1 fruit fly cellular context compared by ENCODE assay signal in the genomic region with DNA sequence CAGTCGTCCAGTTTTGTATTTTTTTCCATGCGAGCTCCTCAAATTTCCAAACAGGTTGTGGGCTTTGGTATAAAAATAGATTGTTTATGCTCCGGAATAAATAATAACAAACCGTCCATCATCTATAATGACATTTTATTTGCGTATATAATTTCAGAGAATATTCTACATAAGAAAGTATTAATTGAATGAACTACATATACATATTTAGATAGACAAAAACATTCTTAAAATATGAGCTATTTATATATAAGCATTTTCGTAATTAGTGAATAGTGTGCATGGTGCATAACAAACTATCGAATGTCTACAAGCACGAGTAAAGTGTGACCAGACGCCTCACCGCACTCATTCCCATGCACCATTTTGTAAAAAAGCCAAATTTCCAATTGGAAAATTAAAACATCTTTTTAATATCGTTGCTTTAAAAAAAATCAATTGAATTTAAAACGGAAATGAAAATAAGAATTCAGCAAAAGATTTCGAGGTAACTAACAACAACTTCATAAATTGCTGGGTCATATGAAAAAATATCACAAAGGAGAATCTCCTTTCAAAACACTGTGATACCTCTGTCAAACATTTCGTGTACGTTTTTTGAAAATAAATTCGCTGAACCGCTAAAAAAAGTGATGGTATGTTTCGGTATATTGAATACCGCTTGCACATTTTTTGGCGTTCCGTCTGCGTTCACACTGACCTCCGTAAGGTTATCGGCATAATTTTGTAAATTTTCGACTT.
TF ChIP-seq lines count a peak whose summit lies in the region.

muc (plus strand) TSS at position 541 of the 741 bp plus-strand sequence.

TF ChIP-seq in whole organism, embryonic, 481 proteins besides CTCF, POLR2A, EP300 and RAD21 (continued from another document):
- TF ChIP-seq kah (GFP tag; optimal IDR thresholded peaks at IDR 0.05; lab: Kevin White, UChicago) (peak; percentile 80), Dek (tag; optimal IDR thresholded peaks at IDR 0.05; lab: Kevin White, UChicago) (peak; percentile 54), CoRest (tag; optimal IDR thresholded peaks at IDR 0.05; lab: Kevin White, UChicago) (peak; percentile 66), br (optimal IDR thresholded peaks at IDR 0.05; lab: Kevin White, UChicago) (no peak), pros (GFP tag; optimal IDR thresholded peaks at IDR 0.05; lab: Kevin White, UChicago) (no peak), CG30403 (GFP tag; optimal IDR thresholded peaks at IDR 0.05; lab: Kevin White, UChicago) (peak; percentile 70), B-H1 (GFP tag; IDR thresholded peaks at IDR 0.05; lab: Robert Waterston, UW) (no peak), CG12299 (tag; optimal IDR thresholded peaks at IDR 0.05; lab: Kevin White, UChicago) (no peak), CG11085 (GFP tag; IDR thresholded peaks at IDR 0.05; lab: Robert Waterston, UW) (0 out of 2 replicates have a peak, but pooled peaks have one; percentile 12), nerfin-1 (tag; optimal IDR thresholded peaks at IDR 0.05; lab: Kevin White, UChicago) (peak; percentile 40), mld (GFP tag; IDR thresholded peaks at IDR 0.05; lab: Robert Waterston, UW; ENCODE audit: partially characterized antibody) (peak; percentile 44; the same call in 1 of the 3 replicates), CG10462 (GFP tag; optimal IDR thresholded peaks at IDR 0.05; lab: Kevin White, UChicago) (no peak), sima (GFP tag; optimal IDR thresholded peaks at IDR 0.05; lab: Kevin White, UChicago) (no peak), trem (tag; optimal IDR thresholded peaks at IDR 0.05; lab: Kevin White, UChicago) (peak; percentile 49), Opbp (GFP tag; IDR thresholded peaks at IDR 0.05; lab: Robert Waterston, UW; ENCODE audit: partially characterized antibody) (peak; percentile 58; the same call in 1 of the 3 replicates), pita (GFP tag; optimal IDR thresholded peaks at IDR 0.05; lab: Kevin White, UChicago) (no peak), Antp (GFP tag; optimal IDR thresholded peaks at IDR 0.05; lab: Kevin White, UChicago) (peak; percentile 46), CG12236 (GFP tag; optimal IDR thresholded peaks at IDR 0.05; lab: Kevin White, UChicago) (no peak), NC2α (GFP tag; optimal IDR thresholded peaks at IDR 0.05; lab: Kevin White, UChicago) (no peak), CG1832 (GFP tag; optimal IDR thresholded peaks at IDR 0.05; lab: Kevin White, UChicago) (no peak), CG10267 (tag; optimal IDR thresholded peaks at IDR 0.05; lab: Kevin White, UChicago) (peak; percentile 39), Dbx (GFP tag; IDR thresholded peaks at IDR 0.05; lab: Robert Waterston, UW) (no peak), Meics (GFP tag; optimal IDR thresholded peaks at IDR 0.05; lab: Kevin White, UChicago) (no peak), Dip3 (GFP tag; optimal IDR thresholded peaks at IDR 0.05; lab: Kevin White, UChicago) (no peak), hb (GFP tag; IDR thresholded peaks at IDR 0.05; lab: Robert Waterston, UW; ENCODE audit: partially characterized antibody) (peak; percentile 22; the same call in 1 of the 3 replicates), CG10565 (GFP tag; optimal IDR thresholded peaks at IDR 0.05; lab: Kevin White, UChicago) (no peak), caup (GFP tag; optimal IDR thresholded peaks at IDR 0.05; lab: Kevin White, UChicago; ENCODE audit: severe bottlenecking) (no peak), CG15514 (GFP tag; optimal IDR thresholded peaks at IDR 0.05; lab: Kevin White, UChicago) (peak; percentile 42), CG9727 (GFP tag; optimal IDR thresholded peaks at IDR 0.05; lab: Kevin White, UChicago) (peak; percentile 11), fd64A (GFP tag; optimal IDR thresholded peaks at IDR 0.05; lab: Kevin White, UChicago) (no peak), jigr1 (GFP tag; IDR thresholded peaks at IDR 0.05; lab: Robert Waterston, UW) (no peak), pan (optimal IDR thresholded peaks at IDR 0.05; lab: Kevin White, UChicago) (no peak), pan (GFP tag; optimal IDR thresholded peaks at IDR 0.05 in 1 of 2, IDR thresholded peaks at IDR 0.05 in 1 of 2) (peak in 1 of 2 experiments; percentile 59), Sry-δ (GFP tag; optimal IDR thresholded peaks at IDR 0.05; lab: Kevin White, UChicago) (peak; percentile 70), Doc2 (GFP tag; IDR thresholded peaks at IDR 0.05; lab: Robert Waterston, UW) (no peak), zfh2 (GFP tag; optimal IDR thresholded peaks at IDR 0.05; lab: Kevin White, UChicago) (peak; percentile 41), crol (GFP tag; IDR thresholded peaks at IDR 0.05; lab: Robert Waterston, UW) (no peak), toy (GFP tag; IDR thresholded peaks at IDR 0.05; lab: Robert Waterston, UW) (no peak), CG6654 (GFP tag; optimal IDR thresholded peaks at IDR 0.05; lab: Kevin White, UChicago) (no peak), CG11723 (GFP tag; optimal IDR thresholded peaks at IDR 0.05; lab: Kevin White, UChicago) (no peak), CG1603 (tag; optimal IDR thresholded peaks at IDR 0.05; lab: Kevin White, UChicago) (peak; percentile 70), CG6813 (GFP tag; optimal IDR thresholded peaks at IDR 0.05; lab: Kevin White, UChicago) (no peak), CG16779 (GFP tag; IDR thresholded peaks at IDR 0.05; lab: Robert Waterston, UW) (no peak), E2f1 (GFP tag; IDR thresholded peaks at IDR 0.05; lab: Robert Waterston, UW) (no peak), dm (GFP tag; optimal IDR thresholded peaks at IDR 0.05; lab: Kevin White, UChicago) (no peak), Lhr (GFP tag; optimal IDR thresholded peaks at IDR 0.05; lab: Kevin White, UChicago) (peak; percentile 90), ranshi (GFP tag; IDR thresholded peaks at IDR 0.05; lab: Robert Waterston, UW) (peak; percentile 24; the same call in 1 of the 2 replicates), CG15269 (tag; optimal IDR thresholded peaks at IDR 0.05; lab: Kevin White, UChicago) (peak; percentile 40), Trl (optimal IDR thresholded peaks at IDR 0.05; lab: Kevin White, UChicago) (no peak), Trl (GFP tag; optimal IDR thresholded peaks at IDR 0.05; lab: Kevin White, UChicago) (no peak), Dip2 (GFP tag; IDR thresholded peaks at IDR 0.05; lab: Robert Waterston, UW) (no peak), bowl (GFP tag; IDR thresholded peaks at IDR 0.05; lab: Robert Waterston, UW) (no peak), ci (GFP tag; IDR thresholded peaks at IDR 0.05; lab: Robert Waterston, UW) (0 out of 3 replicates have a peak, but pooled peaks have one; percentile 29), CG13296 (GFP tag; optimal IDR thresholded peaks at IDR 0.05; lab: Kevin White, UChicago) (peak; percentile 26), CG1233 (GFP tag; optimal IDR thresholded peaks at IDR 0.05; lab: Kevin White, UChicago) (no peak), gsb-n (tag; optimal IDR thresholded peaks at IDR 0.05; lab: Kevin White, UChicago) (peak; percentile 23), pho (GFP tag; optimal IDR thresholded peaks at IDR 0.05; lab: Kevin White, UChicago) (peak; percentile 51), so (GFP tag; IDR thresholded peaks at IDR 0.05; lab: Robert Waterston, UW) (no peak), ems (GFP tag; optimal IDR thresholded peaks at IDR 0.05; lab: Kevin White, UChicago) (peak; percentile 4), ap (GFP tag; IDR thresholded peaks at IDR 0.05; lab: Robert Waterston, UW) (no peak), gcm2 (GFP tag; optimal IDR thresholded peaks at IDR 0.05; lab: Kevin White, UChicago) (no peak), hkb (optimal IDR thresholded peaks at IDR 0.05; lab: Kevin White, UChicago) (peak; percentile 79), hkb (GFP tag; IDR thresholded peaks at IDR 0.05; lab: Robert Waterston, UW) (no peak), CG10979 (tag; optimal IDR thresholded peaks at IDR 0.05; lab: Kevin White, UChicago) (peak; percentile 44), Ptx1 (GFP tag; IDR thresholded peaks at IDR 0.05; lab: Robert Waterston, UW) (peak; percentile 27; the same call in 1 of the 2 replicates), gt (GFP tag; IDR thresholded peaks at IDR 0.05; lab: Robert Waterston, UW) (no peak), emc (GFP tag; optimal IDR thresholded peaks at IDR 0.05; lab: Kevin White, UChicago) (no peak), D (optimal IDR thresholded peaks at IDR 0.05; lab: Kevin White, UChicago) (no peak), D (GFP tag; optimal IDR thresholded peaks at IDR 0.05; lab: Kevin White, UChicago) (no peak), repo (GFP tag; optimal IDR thresholded peaks at IDR 0.05; lab: Kevin White, UChicago) (no peak), CG11504 (tag; optimal IDR thresholded peaks at IDR 0.05; lab: Kevin White, UChicago) (peak; percentile 55), lmd (GFP tag; IDR thresholded peaks at IDR 0.05; lab: Robert Waterston, UW) (peak; percentile 40), inv (GFP tag; IDR thresholded peaks at IDR 0.05; lab: Robert Waterston, UW; ENCODE audit: partially characterized antibody) (peak; percentile 66), Vsx1 (GFP tag; optimal IDR thresholded peaks at IDR 0.05; lab: Kevin White, UChicago) (no peak), CG8281 (tag; optimal IDR thresholded peaks at IDR 0.05; lab: Kevin White, UChicago) (no peak), CG3726 (GFP tag; IDR thresholded peaks at IDR 0.05; lab: Robert Waterston, UW) (no peak), unc-4 (GFP tag; IDR thresholded peaks at IDR 0.05; lab: Robert Waterston, UW; ENCODE audit: partially characterized antibody) (peak; percentile 56), sisA (GFP tag; IDR thresholded peaks at IDR 0.05; lab: Robert Waterston, UW) (0 out of 2 replicates have a peak, but pooled peaks have one; percentile 28), tio (GFP tag; optimal IDR thresholded peaks at IDR 0.05; lab: Kevin White, UChicago) (peak; percentile 42), tgo (GFP tag; IDR thresholded peaks at IDR 0.05; lab: Robert Waterston, UW) (peak; percentile 52), CG7987 (GFP tag; optimal IDR thresholded peaks at IDR 0.05; lab: Kevin White, UChicago) (no peak), gro (GFP tag; optimal IDR thresholded peaks at IDR 0.05; lab: Kevin White, UChicago) (no peak), Hr51 (GFP tag; optimal IDR thresholded peaks at IDR 0.05; lab: Kevin White, UChicago) (peak in 1 of 2 experiments; percentile 38), lab (GFP tag; optimal IDR thresholded peaks at IDR 0.05; lab: Kevin White, UChicago) (no peak), MESR4 (GFP tag; optimal IDR thresholded peaks at IDR 0.05; lab: Kevin White, UChicago) (no peak), gfzf (GFP tag; optimal IDR thresholded peaks at IDR 0.05; lab: Kevin White, UChicago) (peak; percentile 89), grau (tag; optimal IDR thresholded peaks at IDR 0.05; lab: Kevin White, UChicago) (peak; percentile 55), corto (GFP tag; optimal IDR thresholded peaks at IDR 0.05; lab: Kevin White, UChicago) (no peak), wor (GFP tag; IDR thresholded peaks at IDR 0.05; lab: Robert Waterston, UW) (no peak), CG18764 (GFP tag; optimal IDR thresholded peaks at IDR 0.05; lab: Kevin White, UChicago) (peak; percentile 7), PHDP (tag; optimal IDR thresholded peaks at IDR 0.05; lab: Kevin White, UChicago) (peak; percentile 32), Sry-β (GFP tag; optimal IDR thresholded peaks at IDR 0.05; lab: Kevin White, UChicago) (peak; percentile 53), CG15479 (GFP tag; optimal IDR thresholded peaks at IDR 0.05; lab: Kevin White, UChicago) (no peak), Dad (GFP tag; optimal IDR thresholded peaks at IDR 0.05; lab: Kevin White, UChicago) (no peak), zfh1 (GFP tag; IDR thresholded peaks at IDR 0.05; lab: Robert Waterston, UW) (no peak), cas (GFP tag; IDR thresholded peaks at IDR 0.05; lab: Robert Waterston, UW) (no peak), Sox100B (GFP tag; optimal IDR thresholded peaks at IDR 0.05; lab: Kevin White, UChicago) (no peak), tup (GFP tag; optimal IDR thresholded peaks at IDR 0.05; lab: Kevin White, UChicago) (no peak), CG2129 (GFP tag; IDR thresholded peaks at IDR 0.05; lab: Robert Waterston, UW; ENCODE audit: partially characterized antibody) (peak; percentile 56), Hsf (GFP tag; optimal IDR thresholded peaks at IDR 0.05; lab: Kevin White, UChicago) (peak; percentile 2), CG4820 (GFP tag; optimal IDR thresholded peaks at IDR 0.05; lab: Kevin White, UChicago) (peak; percentile 20), CG11696 (GFP tag; IDR thresholded peaks at IDR 0.05; lab: Robert Waterston, UW) (0 out of 2 replicates have a peak, but pooled peaks have one; percentile 16), CG13287 (GFP tag; IDR thresholded peaks at IDR 0.05; lab: Robert Waterston, UW; ENCODE audit: partially characterized antibody) (peak; percentile 70), Gug (GFP tag; IDR thresholded peaks at IDR 0.05; lab: Robert Waterston, UW) (0 out of 4 replicates have a peak, but pooled peaks have one; percentile 17), CG30431 (GFP tag; optimal IDR thresholded peaks at IDR 0.05; lab: Kevin White, UChicago) (no peak), eyg (GFP tag; optimal IDR thresholded peaks at IDR 0.05; lab: Kevin White, UChicago) (no peak), ssp (GFP tag; IDR thresholded peaks at IDR 0.05; lab: Robert Waterston, UW) (peak; percentile 98), CG17612 (GFP tag; IDR thresholded peaks at IDR 0.05; lab: Robert Waterston, UW) (no peak), tna (GFP tag; IDR thresholded peaks at IDR 0.05; lab: Robert Waterston, UW; ENCODE audit: partially characterized antibody) (no peak), CG3281 (GFP tag; optimal IDR thresholded peaks at IDR 0.05; lab: Kevin White, UChicago) (no peak), chinmo (GFP tag; IDR thresholded peaks at IDR 0.05; lab: Robert Waterston, UW; ENCODE audit: partially characterized antibody) (no peak), CG15601 (tag; optimal IDR thresholded peaks at IDR 0.05; lab: Kevin White, UChicago) (peak; percentile 33), CG32532 (GFP tag; IDR thresholded peaks at IDR 0.05; lab: Robert Waterston, UW) (peak; percentile 70), CG8924 (tag; optimal IDR thresholded peaks at IDR 0.05; lab: Kevin White, UChicago) (peak; percentile 41), Oaz (GFP tag; IDR thresholded peaks at IDR 0.05; lab: Robert Waterston, UW) (no peak), insv (GFP tag; optimal IDR thresholded peaks at IDR 0.05; lab: Kevin White, UChicago) (peak; percentile 52 to 94), Chrac-16 (GFP tag; optimal IDR thresholded peaks at IDR 0.05; lab: Kevin White, UChicago) (peak; percentile 43), CG10147 (GFP tag; optimal IDR thresholded peaks at IDR 0.05; lab: Kevin White, UChicago) (peak; percentile 11), bcd (GFP tag; optimal IDR thresholded peaks at IDR 0.05; lab: Kevin White, UChicago) (peak; percentile 34), bab2 (GFP tag; optimal IDR thresholded peaks at IDR 0.05; lab: Kevin White, UChicago) (peak; percentile 26)
TF ChIP-seq in whole organism, embryonic: peak in this region for 209.
